Worm (Caenorhabditis elegans) whole organism, early embryonic: Measurements from ENCODE around the gene C56G2.22.

Experiments
- B0310.2 ChIP-seq: sonication (generic microtip); optimal IDR thresholded peaks from 2 replicates; lab custom pipeline; 2016; ENCODE audit warnings: mild to moderate bottlenecking, missing genetic modification characterization, missing compliant biosample characterization
- ama-1 ChIP-seq: fragments of 150-350 bp; optimal IDR thresholded peaks from 2 replicates; lab custom pipeline; 2014
- ceh-13 ChIP-seq: fragments of 200-800 bp; sonication (Bioruptor generic); optimal IDR thresholded peaks from 2 replicates; lab custom pipeline; 2018; ENCODE audit warnings: mild to moderate bottlenecking, missing genetic modification characterization, missing compliant biosample characterization
- ceh-36 ChIP-seq: sonication (generic microtip); optimal IDR thresholded peaks from 2 replicates; lab custom pipeline; 2016; ENCODE audit warnings: missing genetic modification characterization, inconsistent platforms, missing compliant biosample characterization
- flt-1 ChIP-seq: fragments of 200-800 bp; sonication (Bioruptor generic); IDR thresholded peaks from 2 replicates; pipeline ENCODE4 v1.3.6; 2022; ENCODE audit warnings: missing genetic modification characterization, missing compliant biosample characterization
- hmg-4 ChIP-seq: fragments of 200-800 bp; sonication (Bioruptor generic); optimal IDR thresholded peaks from 2 replicates; lab custom pipeline; 2018; ENCODE audit warnings: mild to moderate bottlenecking, missing genetic modification characterization, missing compliant biosample characterization
- hnd-1 ChIP-seq: sonication (generic microtip); optimal IDR thresholded peaks from 2 replicates; lab custom pipeline; 2016; ENCODE audit warnings: missing genetic modification characterization, missing compliant biosample characterization
- pes-1 ChIP-seq: fragments of 200-800 bp; sonication (Bioruptor generic); IDR thresholded peaks from 2 replicates; pipeline ENCODE4 v1.3.6; 2022; ENCODE audit warnings: missing genetic modification reagents, missing genetic modification characterization, missing compliant biosample characterization
- scrt-1 ChIP-seq: fragments of 200-800 bp; sonication (Bioruptor generic); IDR thresholded peaks from 2 replicates; pipeline ENCODE4 v1.3.6; 2022; ENCODE audit warnings: missing genetic modification characterization, missing compliant biosample characterization
- tbx-11 ChIP-seq: fragments of 200-800 bp; sonication (Bioruptor generic); IDR thresholded peaks from 2 replicates; pipeline ENCODE4 v1.3.6; 2022; ENCODE audit warnings: missing genetic modification characterization, missing compliant biosample characterization

DNA sequence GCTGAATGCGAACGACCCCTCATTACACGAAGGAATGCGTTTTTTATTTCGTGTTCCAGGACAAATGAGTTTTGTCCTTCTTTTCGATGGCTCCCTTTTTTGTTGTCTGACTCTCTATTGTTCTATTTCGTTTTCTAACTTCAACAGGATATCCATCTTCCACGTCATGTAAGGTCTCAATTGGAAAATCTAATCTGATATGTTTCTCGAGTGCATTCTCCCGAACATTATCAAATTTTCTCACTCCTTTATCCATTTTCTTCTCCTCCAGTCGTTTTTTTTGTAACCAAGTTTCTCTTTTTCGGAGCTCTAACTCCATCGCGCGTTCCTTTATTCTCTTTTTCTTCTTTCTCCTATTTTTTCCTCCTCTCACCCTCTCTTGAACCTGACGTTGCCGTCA is 4.2 kb downstream of the C56G2.22 start:
- no peak for TF ChIP-seq B0310.2
- no peak for TF ChIP-seq ama-1 (lab: Kevin White, UChicago)
- no peak for TF ChIP-seq scrt-1 (GFP tag; lab: Robert Waterston, UW)
- no peak for TF ChIP-seq hmg-4 (GFP tag; lab: Kevin White, UChicago)
- no peak for TF ChIP-seq tbx-11
- no peak for TF ChIP-seq ceh-36 (tag; lab: Kevin White, UChicago)
- TF ChIP-seq flt-1 (GFP tag; lab: Robert Waterston, UW) = no peak
- TF ChIP-seq pes-1 (GFP tag; lab: Robert Waterston, UW) = no peak
- TF ChIP-seq ceh-13 = no peak
- TF ChIP-seq hnd-1 (tag; lab: Kevin White, UChicago) = no peak
